Fruit fly (Drosophila melanogaster) whole organism, embryonic: ENCODE results near the gene sra.

Experiments
- Awh ChIP-seq: fragments of 200-800 bp; sonication (Bioruptor generic); IDR thresholded peaks from 2 replicates; pipeline ENCODE4, ENCODE4 v1.3.6; 2022; ENCODE audit warnings: missing biosample characterization, missing genetic modification characterization
- Blimp-1 ChIP-seq: fragments of 200-800 bp; sonication (Bioruptor generic); optimal IDR thresholded peaks from 3 replicates; lab custom pipeline; 2018; ENCODE audit warnings: missing biosample characterization, missing genetic modification characterization, mild to moderate bottlenecking, moderate library complexity, missing genetic modification reagents
- CG10147 ChIP-seq: fragments of 200-800 bp; sonication (Bioruptor generic); optimal IDR thresholded peaks from 2 replicates; lab custom pipeline; 2019; ENCODE audit warnings: missing biosample characterization, mild to moderate bottlenecking, missing genetic modification characterization, moderate library complexity
- CG10209 ChIP-seq: fragments of 200-800 bp; sonication (Bioruptor generic); optimal IDR thresholded peaks from 3 replicates; lab custom pipeline; 2017; ENCODE audit warnings: missing biosample characterization, mild to moderate bottlenecking, missing genetic modification characterization, missing genetic modification reagents
- CG10267 ChIP-seq: fragments of 200-800 bp; sonication (Bioruptor generic); optimal IDR thresholded peaks from 2 replicates; lab custom pipeline; 2018; ENCODE audit warnings: missing biosample characterization, mild to moderate bottlenecking, missing genetic modification characterization, moderate library complexity
- CG10959 ChIP-seq: fragments of 200-800 bp; sonication (Bioruptor generic); IDR thresholded peaks from 2 replicates; pipeline ENCODE4 v1.3.6; 2022; ENCODE audit warnings: missing biosample characterization, missing genetic modification characterization
- CG11723 ChIP-seq: fragments of 200-800 bp; sonication (Bioruptor generic); optimal IDR thresholded peaks from 2 replicates; lab custom pipeline; 2017; ENCODE audit warnings: missing biosample characterization, mild to moderate bottlenecking, missing genetic modification characterization
- CG13424 ChIP-seq: fragments of 200-800 bp; sonication (Bioruptor generic); optimal IDR thresholded peaks from 2 replicates; lab custom pipeline; 2019; ENCODE audit warnings: missing biosample characterization, mild to moderate bottlenecking, missing genetic modification characterization, moderate library complexity
- CG14014 ChIP-seq: fragments of 200-800 bp; sonication (Bioruptor generic); IDR thresholded peaks from 2 replicates; pipeline ENCODE4 v1.3.6; 2022; ENCODE audit warnings: missing biosample characterization, missing genetic modification characterization
- CG17359 ChIP-seq: fragments of 200-800 bp; sonication (Bioruptor generic); optimal IDR thresholded peaks from 3 replicates; lab custom pipeline; 2018; ENCODE audit warnings: missing biosample characterization, mild to moderate bottlenecking, missing genetic modification characterization, moderate library complexity
- CG42726 ChIP-seq: fragments of 200-800 bp; sonication (Bioruptor generic); IDR thresholded peaks from 2 replicates; pipeline ENCODE4 v1.3.6; 2022; ENCODE audit warnings: missing biosample characterization, missing genetic modification characterization; ENCODE audit not compliant: partially characterized antibody
- CG43689 ChIP-seq: fragments of 200-800 bp; sonication (Bioruptor generic); IDR thresholded peaks from 2 replicates; pipeline ENCODE4 v1.3.6; 2022; ENCODE audit warnings: missing biosample characterization, missing genetic modification characterization
- CG4854 ChIP-seq: fragments of 200-800 bp; sonication (Bioruptor generic); optimal IDR thresholded peaks from 2 replicates; lab custom pipeline; 2016; ENCODE audit warnings: missing biosample characterization, missing genetic modification characterization, inconsistent platforms
- CG5180 ChIP-seq: fragments of 200-800 bp; sonication (Bioruptor generic); optimal IDR thresholded peaks from 3 replicates; lab custom pipeline; 2017; ENCODE audit warnings: missing biosample characterization, missing genetic modification characterization, mild to moderate bottlenecking, moderate library complexity, missing genetic modification reagents
- CG7271 ChIP-seq: fragments of 200-800 bp; sonication (Bioruptor generic); optimal IDR thresholded peaks from 2 replicates; lab custom pipeline; 2018; ENCODE audit warnings: missing biosample characterization, mild to moderate bottlenecking, missing genetic modification characterization, moderate library complexity
- CG8924 ChIP-seq: fragments of 200-800 bp; optimal IDR thresholded peaks from 3 replicates; lab custom pipeline; 2019; ENCODE audit warnings: missing biosample characterization, mild to moderate bottlenecking, missing genetic modification characterization, moderate library complexity
- Dll ChIP-seq: fragments of 200-800 bp; sonication (Bioruptor generic); IDR thresholded peaks from 4 replicates; pipeline ENCODE4 v1.3.6; 2022; ENCODE audit warnings: missing biosample characterization, missing genetic modification characterization; ENCODE audit not compliant: partially characterized antibody
- Doc2 ChIP-seq: fragments of 200-800 bp; sonication (Bioruptor generic); IDR thresholded peaks from 2 replicates; pipeline ENCODE4 v1.3.6; 2022; ENCODE audit warnings: missing biosample characterization, missing genetic modification characterization
- Dref ChIP-seq: fragments of 200-800 bp; sonication (Bioruptor generic); IDR thresholded peaks from 2 replicates; pipeline ENCODE4 v1.3.6; 2022; ENCODE audit warnings: missing biosample characterization, missing genetic modification characterization
- Drgx ChIP-seq: fragments of 200-800 bp; sonication (Bioruptor generic); IDR thresholded peaks from 2 replicates; pipeline ENCODE4 v1.3.6; 2022; ENCODE audit warnings: missing biosample characterization, missing genetic modification characterization
- Eip74EF ChIP-seq, 2 experiments: fragments of 200-800 bp in 1 of 2; fragments of >200 bp in 1 of 2; sonication (Bioruptor generic) in 1 of 2; optimal IDR thresholded peaks; 2 replicates each; lab custom pipeline; 2017 to 2019; ENCODE audit warnings: missing biosample characterization in 2 of 2, missing genetic modification characterization in 2 of 2, mild to moderate bottlenecking in 1 of 2, moderate library complexity in 1 of 2
- Fer1 ChIP-seq: fragments of 200-800 bp; sonication (Bioruptor generic); optimal IDR thresholded peaks from 2 replicates; lab custom pipeline; 2017; ENCODE audit warnings: missing biosample characterization, mild to moderate bottlenecking, missing genetic modification characterization
- Fer3 ChIP-seq: fragments of 200-800 bp; sonication (Bioruptor generic); optimal IDR thresholded peaks from 2 replicates; lab custom pipeline; 2018; ENCODE audit warnings: missing biosample characterization, mild to moderate bottlenecking, missing genetic modification characterization, moderate library complexity
- GATAe ChIP-seq: fragments of 200-800 bp; sonication (Bioruptor generic); conservative IDR thresholded peaks from 2 replicates; pipeline ENCODE4 v1.3.6; 2022; ENCODE audit warnings: missing biosample characterization, missing genetic modification characterization
- HLH4C ChIP-seq: fragments of 200-800 bp; sonication (Bioruptor generic); IDR thresholded peaks from 3 replicates; pipeline ENCODE4 v1.3.6; 2022; ENCODE audit warnings: missing biosample characterization, missing genetic modification characterization; ENCODE audit not compliant: partially characterized antibody
- HmgZ ChIP-seq: fragments of 200-800 bp; sonication (Bioruptor generic); optimal IDR thresholded peaks from 2 replicates; lab custom pipeline; 2018; ENCODE audit warnings: missing biosample characterization, mild to moderate bottlenecking, missing genetic modification characterization
- Hmx ChIP-seq: fragments of 200-800 bp; sonication (Bioruptor generic); optimal IDR thresholded peaks from 2 replicates; lab custom pipeline; 2016; ENCODE audit warnings: missing biosample characterization, missing genetic modification characterization
- Jarid2 ChIP-seq: fragments of 200-800 bp; sonication (Bioruptor generic); optimal IDR thresholded peaks from 3 replicates; lab custom pipeline; 2017; ENCODE audit warnings: mild to moderate bottlenecking, missing biosample characterization, missing genetic modification reagents, missing genetic modification characterization
- Lpt ChIP-seq: fragments of >200 bp; optimal IDR thresholded peaks from 2 replicates; lab custom pipeline; 2018; ENCODE audit warnings: missing biosample characterization, missing genetic modification characterization
- amos ChIP-seq: fragments of 200-800 bp; sonication (Bioruptor generic); IDR thresholded peaks from 2 replicates; pipeline ENCODE4 v1.3.6; 2022; ENCODE audit warnings: missing biosample characterization, missing genetic modification characterization; ENCODE audit not compliant: partially characterized antibody
- ap ChIP-seq: fragments of 200-800 bp; sonication (Bioruptor generic); IDR thresholded peaks from 2 replicates; pipeline ENCODE4 v1.3.6; 2022; ENCODE audit warnings: missing biosample characterization, missing genetic modification characterization
- ara ChIP-seq: fragments of 200-800 bp; sonication (Bioruptor generic); IDR thresholded peaks from 2 replicates; pipeline ENCODE4 v1.3.6; 2022; ENCODE audit warnings: missing biosample characterization, missing genetic modification characterization
- bigmax ChIP-seq: fragments of 200-800 bp; sonication (Bioruptor generic); optimal IDR thresholded peaks from 2 replicates; lab custom pipeline; 2018; ENCODE audit warnings: missing biosample characterization, mild to moderate bottlenecking, missing genetic modification characterization
- chinmo ChIP-seq: fragments of 200-800 bp; sonication (Bioruptor generic); IDR thresholded peaks from 4 replicates; pipeline ENCODE4 v1.3.6; 2022; ENCODE audit warnings: missing biosample characterization, missing genetic modification characterization; ENCODE audit not compliant: partially characterized antibody
- fd64A ChIP-seq: fragments of 200-800 bp; sonication (Bioruptor generic); optimal IDR thresholded peaks from 3 replicates; lab custom pipeline; 2018; ENCODE audit warnings: missing biosample characterization, mild to moderate bottlenecking, missing genetic modification characterization
- gcm2 ChIP-seq: fragments of 200-800 bp; sonication (Bioruptor generic); optimal IDR thresholded peaks from 2 replicates; lab custom pipeline; 2016; ENCODE audit warnings: missing biosample characterization, missing genetic modification characterization
- gfzf ChIP-seq: fragments of 200-800 bp; sonication (Bioruptor generic); optimal IDR thresholded peaks from 2 replicates; lab custom pipeline; 2016; ENCODE audit warnings: missing biosample characterization, mild to moderate bottlenecking, missing genetic modification characterization, moderate library complexity
- grau ChIP-seq: fragments of 200-800 bp; optimal IDR thresholded peaks from 3 replicates; lab custom pipeline; 2019; ENCODE audit warnings: missing biosample characterization, mild to moderate bottlenecking, missing genetic modification characterization, moderate library complexity
- ham ChIP-seq: fragments of 200-800 bp; sonication (Bioruptor generic); IDR thresholded peaks from 2 replicates; pipeline ENCODE4 v1.3.6; 2022; ENCODE audit warnings: missing biosample characterization, missing genetic modification characterization
- kah ChIP-seq: fragments of 200-800 bp; sonication (Bioruptor generic); optimal IDR thresholded peaks from 2 replicates; lab custom pipeline; 2018; ENCODE audit warnings: missing biosample characterization, mild to moderate bottlenecking, missing genetic modification characterization
- mld ChIP-seq: fragments of 200-800 bp; sonication (Bioruptor generic); IDR thresholded peaks from 3 replicates; pipeline ENCODE4 v1.3.6; 2022; ENCODE audit warnings: missing biosample characterization, missing genetic modification characterization; ENCODE audit not compliant: partially characterized antibody
- nerfin-2 ChIP-seq: fragments of 200-800 bp; sonication (Bioruptor generic); IDR thresholded peaks from 2 replicates; pipeline ENCODE4 v1.3.6; 2022; ENCODE audit warnings: missing biosample characterization, missing genetic modification characterization; ENCODE audit not compliant: partially characterized antibody
- onecut ChIP-seq: fragments of 200-800 bp; sonication (Bioruptor generic); IDR thresholded peaks from 2 replicates; pipeline ENCODE4 v1.3.6; 2022; ENCODE audit warnings: missing biosample characterization, missing genetic modification characterization
- pzg ChIP-seq: fragments of 200-800 bp; sonication (Bioruptor generic); optimal IDR thresholded peaks from 3 replicates; lab custom pipeline; 2018; ENCODE audit warnings: missing biosample characterization, mild to moderate bottlenecking, missing genetic modification characterization, moderate library complexity
- sens-2 ChIP-seq: fragments of 200-800 bp; sonication (Bioruptor generic); IDR thresholded peaks from 2 replicates; pipeline ENCODE4 v1.3.6; 2022; ENCODE audit warnings: missing biosample characterization, missing genetic modification characterization
- seq ChIP-seq: fragments of 200-800 bp; sonication (Bioruptor generic); IDR thresholded peaks from 2 replicates; pipeline ENCODE4 v1.3.6; 2022; ENCODE audit warnings: missing biosample characterization, missing genetic modification characterization
- sisA ChIP-seq: fragments of 200-800 bp; sonication (Bioruptor generic); IDR thresholded peaks from 2 replicates; pipeline ENCODE4 v1.3.6; 2022; ENCODE audit warnings: missing biosample characterization, missing genetic modification characterization
- sr ChIP-seq: fragments of 200-800 bp; sonication (Bioruptor generic); IDR thresholded peaks from 3 replicates; pipeline ENCODE4 v1.3.6; 2022; ENCODE audit warnings: missing biosample characterization, missing genetic modification characterization
- usp ChIP-seq: fragments of >200 bp; optimal IDR thresholded peaks from 2 replicates; lab custom pipeline; 2017; ENCODE audit warnings: missing biosample characterization, missing genetic modification characterization

The sra gene

DNA sequence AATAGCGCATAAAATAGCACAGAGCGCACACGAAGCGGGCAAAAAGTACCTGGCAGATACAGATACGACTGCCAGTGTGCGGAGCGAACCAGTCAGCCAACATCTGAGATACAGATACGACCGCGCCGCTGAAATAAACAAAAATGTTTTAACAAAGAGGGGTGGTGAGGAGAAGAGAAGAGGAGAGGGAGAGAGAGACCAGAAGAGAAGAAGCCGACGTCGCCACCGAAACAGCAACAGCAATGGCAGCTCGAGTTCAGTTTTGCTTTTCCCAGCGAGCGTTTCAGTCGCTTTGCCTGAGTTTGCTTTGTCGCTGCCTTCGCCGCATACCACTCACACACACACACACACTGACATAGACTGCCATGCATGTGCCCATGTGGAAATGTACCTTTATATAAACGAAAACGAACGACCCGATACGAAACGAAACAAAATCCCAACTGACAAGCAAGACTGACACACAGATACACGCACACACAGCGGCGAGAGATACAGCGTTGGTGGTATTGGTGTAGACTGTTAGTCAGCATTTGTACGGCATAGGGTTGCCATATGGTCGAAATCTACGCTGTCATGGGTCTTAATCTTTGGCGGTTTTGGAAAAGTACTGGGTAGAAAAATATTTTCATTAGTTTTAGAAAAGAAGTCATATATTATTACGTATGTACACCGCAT lies 54.4 kb downstream of the sra start (continued):
- TF ChIP-seq CG5180 (GFP tag; lab: Kevin White, UChicago) (peak; percentile 95), Drgx (GFP tag; lab: Robert Waterston, UW) (no peak), CG13424 (tag; lab: Kevin White, UChicago) (peak; percentile 54), CG43689 (GFP tag; lab: Robert Waterston, UW) (no peak), sisA (GFP tag; lab: Robert Waterston, UW) (no peak), onecut (GFP tag; lab: Robert Waterston, UW) (no peak; the same call in 1 of the 2 replicates), HmgZ (tag; lab: Kevin White, UChicago) (peak; percentile 91), Jarid2 (peak; percentile 94), seq (no peak), CG10147 (GFP tag; lab: Kevin White, UChicago) (peak; percentile 21), CG10959 (GFP tag; lab: Robert Waterston, UW) (no peak), CG14014 (GFP tag; lab: Robert Waterston, UW) (no peak), Doc2 (GFP tag; lab: Robert Waterston, UW) (no peak), Dll (no peak), HLH4C (GFP tag; lab: Robert Waterston, UW) (no peak), amos (GFP tag; lab: Robert Waterston, UW) (no peak), bigmax (GFP tag; lab: Kevin White, UChicago) (peak; percentile 61), nerfin-2 (GFP tag; lab: Robert Waterston, UW) (no peak), Dref (GFP tag; lab: Robert Waterston, UW) (no peak), Blimp-1 (peak; percentile 15), CG17359 (tag; lab: Kevin White, UChicago) (no peak), sens-2 (GFP tag; lab: Robert Waterston, UW) (no peak), CG10267 (no peak), Lpt (GFP tag; lab: Kevin White, UChicago) (no peak), CG7271 (tag; lab: Kevin White, UChicago) (no peak), kah (GFP tag; lab: Kevin White, UChicago) (peak; percentile 9), Hmx (no peak), grau (tag; lab: Kevin White, UChicago) (peak; percentile 27), Eip74EF (GFP tag; optimal IDR thresholded peaks at IDR 0.05; lab: Kevin White, UChicago) (peak in 1 of 2 experiments; percentile 8), usp (no peak), Awh (GFP tag; lab: Robert Waterston, UW) (no peak), CG8924 (peak; percentile 65), CG10209 (no peak), fd64A (GFP tag; lab: Kevin White, UChicago) (peak; percentile 40), ap (GFP tag; lab: Robert Waterston, UW) (no peak), pzg (peak; percentile 31), CG11723 (GFP tag; lab: Kevin White, UChicago) (no peak), Fer1 (GFP tag; lab: Kevin White, UChicago) (peak; percentile 71), CG42726 (no peak), CG4854 (GFP tag; lab: Kevin White, UChicago) (no peak), sr (GFP tag; lab: Robert Waterston, UW) (no peak), ham (GFP tag; lab: Robert Waterston, UW) (no peak), gfzf (GFP tag; lab: Kevin White, UChicago) (peak; percentile 3), gcm2 (GFP tag; lab: Kevin White, UChicago) (peak; percentile 30), mld (GFP tag; lab: Robert Waterston, UW) (no peak), GATAe (no peak), ara (GFP tag; lab: Robert Waterston, UW) (no peak), Fer3 (peak; percentile 16), chinmo (GFP tag; lab: Robert Waterston, UW) (no peak)
